Fruit fly (Drosophila melanogaster) whole organism, embryonic: ENCODE measurements around the gene VhaAC39-1.

Experiments
- CG31365 ChIP-seq: fragments of 200-800 bp; sonication (Bioruptor generic); optimal IDR thresholded peaks from 2 replicates; lab custom pipeline; 2018; ENCODE audit warnings: missing biosample characterization, mild to moderate bottlenecking, missing genetic modification characterization
- Hr39 ChIP-seq: fragments of >200 bp; optimal IDR thresholded peaks from 2 replicates; lab custom pipeline; 2017
- fu2 ChIP-seq: fragments of 200-800 bp; sonication (Bioruptor generic); optimal IDR thresholded peaks from 2 replicates; lab custom pipeline; 2016; ENCODE audit warnings: missing biosample characterization, missing genetic modification characterization
- jing ChIP-seq: fragments of 200-800 bp; sonication (Bioruptor generic); optimal IDR thresholded peaks from 2 replicates; lab custom pipeline; 2018; ENCODE audit warnings: missing biosample characterization, mild to moderate bottlenecking, missing genetic modification characterization
- ranshi ChIP-seq: fragments of 200-800 bp; sonication (Bioruptor generic); IDR thresholded peaks from 2 replicates; pipeline ENCODE4 v1.3.6; 2022; ENCODE audit warnings: missing biosample characterization, missing genetic modification characterization
- usp ChIP-seq: fragments of >200 bp; optimal IDR thresholded peaks from 2 replicates; lab custom pipeline; 2017; ENCODE audit warnings: missing biosample characterization, missing genetic modification characterization

- TF ChIP-seq usp (no peak), ranshi (GFP tag; lab: Robert Waterston, UW) (no peak), CG31365 (tag; lab: Kevin White, UChicago) (no peak), Hr39 (lab: Kevin White, UChicago) (no peak), jing (GFP tag; lab: Kevin White, UChicago) (no peak), fu2 (no peak)
These were observed 6.1 kb upstream of the VhaAC39-1 start for dm6 chrX:3874452-3874851.
